Fruit fly (Drosophila melanogaster): ENCODE results near the gene CG45071.

Gene CG45071

dm6 chr3L:15141118-15142003, 35.7 kb downstream of the CG45071 start (continued):
- 0 out of 2 replicates have a peak, but pooled peaks have one; percentile 22 for TF ChIP-seq CG31441 (GFP tag; IDR thresholded peaks at IDR 0.05)
- peak; percentile 15 for TF ChIP-seq Hsf (GFP tag; optimal IDR thresholded peaks at IDR 0.05)
- peak; percentile 9 for TF ChIP-seq mam (GFP tag; optimal IDR thresholded peaks at IDR 0.05)
- no peak for TF ChIP-seq CG12104 (GFP tag; optimal IDR thresholded peaks at IDR 0.05)
- peak in 1 of 2 experiments; percentile 29 for TF ChIP-seq Pdp1 (GFP tag; optimal IDR thresholded peaks at IDR 0.05)
- peak; percentile 16 for TF ChIP-seq unpg (GFP tag; optimal IDR thresholded peaks at IDR 0.05)
- TF ChIP-seq scrt (GFP tag; optimal IDR thresholded peaks at IDR 0.05), result peak; percentile 51
- no peak for TF ChIP-seq bbx (GFP tag; IDR thresholded peaks at IDR 0.05; ENCODE audit: partially characterized antibody)
- TF ChIP-seq CG6683 (GFP tag; optimal IDR thresholded peaks at IDR 0.05), result no peak
- TF ChIP-seq Ptx1 (GFP tag; IDR thresholded peaks at IDR 0.05), result peak; percentile 49; the same call in 1 of the 2 replicates
- TF ChIP-seq CG7271 (tag; optimal IDR thresholded peaks at IDR 0.05), result no peak
- TF ChIP-seq CG10366 (GFP tag; IDR thresholded peaks at IDR 0.05), result peak; percentile 40
- TF ChIP-seq CG2120 (GFP tag; optimal IDR thresholded peaks at IDR 0.05), result peak; percentile 26
- TF ChIP-seq exex (tag; optimal IDR thresholded peaks at IDR 0.05), result no peak
- TF ChIP-seq usp (GFP tag; optimal IDR thresholded peaks at IDR 0.05), result peak; percentile 3
- TF ChIP-seq gcm2 (GFP tag; optimal IDR thresholded peaks at IDR 0.05), result no peak
- TF ChIP-seq CG1832 (GFP tag; optimal IDR thresholded peaks at IDR 0.05), result peak; percentile 83
- TF ChIP-seq gem (tag; optimal IDR thresholded peaks at IDR 0.05), result peak; percentile 51
- TF ChIP-seq Doc2 (GFP tag; IDR thresholded peaks at IDR 0.05), result no peak
- no peak for TF ChIP-seq Asciz (GFP tag; optimal IDR thresholded peaks at IDR 0.05)
- no peak for TF ChIP-seq Gsc (GFP tag; IDR thresholded peaks at IDR 0.05)
- TF ChIP-seq Ets65A (GFP tag), result no peak
- peak; percentile 11; the same call in 1 of the 4 replicates for TF ChIP-seq Gug (GFP tag; IDR thresholded peaks at IDR 0.05)
- no peak; the same call in 1 of the 2 replicates for TF ChIP-seq Atf6 (GFP tag; IDR thresholded peaks at IDR 0.05)
- peak; percentile 8 for TF ChIP-seq CG11723 (GFP tag; optimal IDR thresholded peaks at IDR 0.05)
- TF ChIP-seq GATAe (GFP tag; conservative IDR thresholded peaks at IDR 0.05), result no peak
- no peak for TF ChIP-seq CG16815 (GFP tag; optimal IDR thresholded peaks at IDR 0.05)
- TF ChIP-seq H2.0 (GFP tag; IDR thresholded peaks at IDR 0.05), result 0 out of 2 replicates have a peak, but pooled peaks have one; percentile 26
- TF ChIP-seq CG17912 (GFP tag; optimal IDR thresholded peaks at IDR 0.05), result peak; percentile 10
- TF ChIP-seq CG7839 (tag; optimal IDR thresholded peaks at IDR 0.05), result peak; percentile 14
- peak; percentile 35 for TF ChIP-seq CG9437 (GFP tag; optimal IDR thresholded peaks at IDR 0.05)
- TF ChIP-seq run (tag; optimal IDR thresholded peaks at IDR 0.05), result no peak
- peak; percentile 25; the same call in 1 of the 2 replicates for TF ChIP-seq sob (GFP tag; IDR thresholded peaks at IDR 0.05)
- peak; percentile 14 for TF ChIP-seq CG12769 (tag; optimal IDR thresholded peaks at IDR 0.05)
- peak; percentile 42; the same call in 1 of the 2 replicates for TF ChIP-seq Drgx (GFP tag; IDR thresholded peaks at IDR 0.05)
- no peak for TF ChIP-seq CG15269 (tag; optimal IDR thresholded peaks at IDR 0.05)
- TF ChIP-seq corto (GFP tag; optimal IDR thresholded peaks at IDR 0.05), result no peak
- TF ChIP-seq CG9797 (GFP tag; optimal IDR thresholded peaks at IDR 0.05), result no peak
- no peak for TF ChIP-seq oc (tag; optimal IDR thresholded peaks at IDR 0.05)
- no peak for TF ChIP-seq slou (GFP tag; optimal IDR thresholded peaks at IDR 0.05)
- TF ChIP-seq tgo (GFP tag; IDR thresholded peaks at IDR 0.05), result 0 out of 3 replicates have a peak, but pooled peaks have one; percentile 23
- TF ChIP-seq kay (GFP tag; optimal IDR thresholded peaks at IDR 0.05), result peak; percentile 30
- TF ChIP-seq CG8924 (tag; optimal IDR thresholded peaks at IDR 0.05), result no peak
- TF ChIP-seq CG16813 (GFP tag; IDR thresholded peaks at IDR 0.05; ENCODE audit: partially characterized antibody), result no peak
- peak; percentile 50; the same call in 2 of the 3 replicates for TF ChIP-seq CG17361 (GFP tag; IDR thresholded peaks at IDR 0.05)
- TF ChIP-seq Abd-B (GFP tag; optimal IDR thresholded peaks at IDR 0.05), result peak; percentile 3
- TF ChIP-seq B-H2 (GFP tag; optimal IDR thresholded peaks at IDR 0.05), result peak; percentile 15
- peak; percentile 76 for TF ChIP-seq sens (GFP tag)

All from whole organism, embryonic.